Fruit fly (Drosophila melanogaster) whole organism, prepupa: ENCODE data around the gene CG2061.

Experiments
- CG10631 ChIP-seq: fragments of 200-800 bp; sonication (Bioruptor generic); optimal IDR thresholded peaks from 2 replicates; lab custom pipeline; 2016; ENCODE audit warnings: missing biosample characterization, missing genetic modification characterization
- CG11294 ChIP-seq: fragments of 200-800 bp; sonication (Bioruptor generic); IDR thresholded peaks from 2 replicates; pipeline ENCODE4 v1.3.6; 2022; ENCODE audit warnings: missing biosample characterization, missing genetic modification characterization
- CG11762 ChIP-seq: fragments of 200-800 bp; sonication (Bioruptor generic); optimal IDR thresholded peaks from 3 replicates; lab custom pipeline; 2016; ENCODE audit warnings: missing biosample characterization, missing genetic modification characterization; ENCODE audit not compliant: insufficient read depth
- CG15336 ChIP-seq: fragments of 200-800 bp; sonication (Bioruptor generic); IDR thresholded peaks from 2 replicates; pipeline ENCODE4 v1.3.6; 2022; ENCODE audit warnings: missing biosample characterization, missing genetic modification characterization
- CG16779 ChIP-seq: fragments of 200-800 bp; sonication (Bioruptor generic); optimal IDR thresholded peaks from 3 replicates; lab custom pipeline; 2017; ENCODE audit warnings: missing biosample characterization, mild to moderate bottlenecking, missing genetic modification characterization
- CG31627 ChIP-seq: fragments of 200-800 bp; sonication (Bioruptor generic); optimal IDR thresholded peaks from 3 replicates; lab custom pipeline; 2016; ENCODE audit warnings: missing biosample characterization, missing genetic modification characterization
- CG32006 ChIP-seq: fragments of 200-800 bp; sonication (Bioruptor generic); optimal IDR thresholded peaks from 3 replicates; lab custom pipeline; 2017; ENCODE audit warnings: missing biosample characterization, mild to moderate bottlenecking, missing genetic modification characterization
- CG34406 ChIP-seq: fragments of 200-800 bp; sonication (Bioruptor generic); optimal IDR thresholded peaks from 3 replicates; lab custom pipeline; 2016; ENCODE audit warnings: missing biosample characterization, missing genetic modification characterization
- CG3919 ChIP-seq: fragments of 200-800 bp; sonication (Bioruptor generic); optimal IDR thresholded peaks from 3 replicates; lab custom pipeline; 2016; ENCODE audit warnings: missing biosample characterization, missing genetic modification characterization
- CG4318 ChIP-seq: fragments of 200-800 bp; sonication (Bioruptor generic); optimal IDR thresholded peaks from 3 replicates; lab custom pipeline; 2017; ENCODE audit warnings: missing biosample characterization, mild to moderate bottlenecking, missing genetic modification characterization
- CG6792 ChIP-seq: fragments of 200-800 bp; sonication (Bioruptor generic); optimal IDR thresholded peaks from 3 replicates; lab custom pipeline; 2016; ENCODE audit warnings: missing biosample characterization, missing genetic modification characterization
- CG6808 ChIP-seq: fragments of 200-800 bp; sonication (Bioruptor generic); optimal IDR thresholded peaks from 3 replicates; lab custom pipeline; 2017; ENCODE audit warnings: missing biosample characterization, missing genetic modification characterization, mild to moderate bottlenecking, moderate library complexity, missing genetic modification reagents
- CG6854 ChIP-seq: fragments of 200-800 bp; sonication (Bioruptor generic); optimal IDR thresholded peaks from 2 replicates; lab custom pipeline; 2017; ENCODE audit warnings: missing biosample characterization, mild to moderate bottlenecking, missing genetic modification characterization
- CG7368 ChIP-seq: fragments of 200-800 bp; sonication (Bioruptor generic); optimal IDR thresholded peaks from 3 replicates; lab custom pipeline; 2016; ENCODE audit warnings: missing biosample characterization, missing genetic modification characterization
- CG8119 ChIP-seq: fragments of 200-800 bp; sonication (Bioruptor generic); IDR thresholded peaks from 3 replicates; pipeline ENCODE4 v1.3.6; 2022; ENCODE audit warnings: missing biosample characterization, missing genetic modification characterization
- Eip75B ChIP-seq: fragments of 200-800 bp; sonication (Bioruptor generic); optimal IDR thresholded peaks from 3 replicates; lab custom pipeline; 2016; ENCODE audit warnings: missing biosample characterization, missing genetic modification characterization
- Eip78C ChIP-seq: fragments of 200-800 bp; sonication (Bioruptor generic); peaks from one replicate; lab custom pipeline; 2016; ENCODE audit warnings: missing biosample characterization, missing genetic modification characterization
- Eip93F ChIP-seq: fragments of 200-800 bp; sonication (Bioruptor generic); optimal IDR thresholded peaks from 2 replicates; lab custom pipeline; 2016; ENCODE audit warnings: missing biosample characterization, mild to moderate bottlenecking, missing genetic modification characterization
- Gug ChIP-seq: fragments of 200-800 bp; sonication (Bioruptor generic); IDR thresholded peaks from 2 replicates; pipeline ENCODE4 v1.3.6; 2022; ENCODE audit warnings: missing biosample characterization, missing genetic modification characterization
- Hr38 ChIP-seq: sonication (Bioruptor generic); optimal IDR thresholded peaks from 2 replicates; lab custom pipeline; 2016; ENCODE audit warnings: missing biosample characterization, missing genetic modification characterization
- Hr39 ChIP-seq: fragments of 200-800 bp; sonication (Bioruptor generic); optimal IDR thresholded peaks from 2 replicates; lab custom pipeline; 2016; ENCODE audit warnings: missing biosample characterization, missing genetic modification characterization
- Lpt ChIP-seq: fragments of 200-800 bp; sonication (Bioruptor generic); optimal IDR thresholded peaks from 3 replicates; lab custom pipeline; 2016; ENCODE audit warnings: missing biosample characterization, missing genetic modification characterization
- Met ChIP-seq: fragments of 200-800 bp; sonication (Bioruptor generic); optimal IDR thresholded peaks from 3 replicates; lab custom pipeline; 2016; ENCODE audit warnings: missing biosample characterization, missing genetic modification characterization
- OdsH ChIP-seq: fragments of 200-800 bp; sonication (Bioruptor generic); optimal IDR thresholded peaks from 3 replicates; lab custom pipeline; 2016; ENCODE audit warnings: missing biosample characterization, missing genetic modification characterization
- Sox14 ChIP-seq: fragments of 200-800 bp; sonication (Bioruptor generic); optimal IDR thresholded peaks from 3 replicates; lab custom pipeline; 2016; ENCODE audit warnings: missing biosample characterization, missing genetic modification characterization
- achi ChIP-seq: fragments of 200-800 bp; sonication (Bioruptor generic); optimal IDR thresholded peaks from 3 replicates; lab custom pipeline; 2016; ENCODE audit warnings: missing biosample characterization, missing genetic modification characterization
- acj6 ChIP-seq: fragments of 200-800 bp; sonication (Bioruptor generic); optimal IDR thresholded peaks from 3 replicates; lab custom pipeline; 2016; ENCODE audit warnings: missing biosample characterization, missing genetic modification characterization
- dac ChIP-seq: fragments of 200-800 bp; sonication (Bioruptor generic); optimal IDR thresholded peaks from 2 replicates; lab custom pipeline; 2017; ENCODE audit warnings: missing biosample characterization, mild to moderate bottlenecking, missing genetic modification characterization
- dsx ChIP-seq: fragments of 200-800 bp; optimal IDR thresholded peaks from 3 replicates; lab custom pipeline; 2019; ENCODE audit warnings: missing biosample characterization, mild to moderate bottlenecking, missing genetic modification characterization, moderate library complexity; ENCODE audit not compliant: poor library complexity, severe bottlenecking
- eg ChIP-seq: fragments of 200-800 bp; sonication (Bioruptor generic); IDR thresholded peaks from 3 replicates; pipeline ENCODE4 v1.3.6; 2022; ENCODE audit warnings: missing biosample characterization, missing genetic modification characterization
- fkh ChIP-seq: fragments of 200-800 bp; sonication (Bioruptor generic); optimal IDR thresholded peaks from 3 replicates; lab custom pipeline; 2017; ENCODE audit warnings: missing biosample characterization, mild to moderate bottlenecking, missing genetic modification characterization, moderate library complexity
- lz ChIP-seq: fragments of 200-800 bp; sonication (Bioruptor generic); optimal IDR thresholded peaks from 3 replicates; lab custom pipeline; 2016; ENCODE audit warnings: missing biosample characterization, missing genetic modification characterization
- net ChIP-seq: fragments of 200-800 bp; sonication (Bioruptor generic); optimal IDR thresholded peaks from 3 replicates; lab custom pipeline; 2016; ENCODE audit warnings: missing biosample characterization, missing genetic modification characterization
- pdm3 ChIP-seq: fragments of 200-800 bp; sonication (Bioruptor generic); optimal IDR thresholded peaks from 3 replicates; lab custom pipeline; 2016; ENCODE audit warnings: missing biosample characterization, missing genetic modification characterization
- salr ChIP-seq, 2 experiments: fragments of 200-800 bp; sonication (Bioruptor generic); optimal IDR thresholded peaks; 3 replicates each; lab custom pipeline; 2016 to 2018; ENCODE audit warnings: missing biosample characterization in 2 of 2, missing genetic modification characterization in 2 of 2, mild to moderate bottlenecking in 1 of 2
- spab ChIP-seq: fragments of 200-800 bp; sonication (Bioruptor generic); optimal IDR thresholded peaks from 2 replicates; lab custom pipeline; 2017; ENCODE audit warnings: missing biosample characterization, mild to moderate bottlenecking, missing genetic modification characterization, missing genetic modification reagents
- ss ChIP-seq, 2 experiments: fragments of 200-800 bp; sonication (Bioruptor generic); optimal IDR thresholded peaks; 2 replicates in 1 of 2; 3 replicates in 1 of 2; lab custom pipeline; 2017 to 2018; ENCODE audit warnings: mild to moderate bottlenecking in 2 of 2, missing biosample characterization in 2 of 2, missing genetic modification characterization in 2 of 2, moderate library complexity in 1 of 2
- svp ChIP-seq: fragments of 200-800 bp; sonication (Bioruptor generic); peaks from one replicate; lab custom pipeline; 2016; ENCODE audit warnings: missing biosample characterization, missing genetic modification characterization
- topi ChIP-seq: fragments of 200-800 bp; sonication (Bioruptor generic); optimal IDR thresholded peaks from 3 replicates; lab custom pipeline; 2016; ENCODE audit warnings: missing biosample characterization, missing genetic modification characterization
- vri ChIP-seq: fragments of 200-800 bp; sonication (Bioruptor generic); optimal IDR thresholded peaks from 3 replicates; lab custom pipeline; 2016; ENCODE audit warnings: missing biosample characterization, mild to moderate bottlenecking, missing genetic modification characterization

CG2061 gene

dm6 chrX:11092201-11092600 is at the start of gene CG2061:
Gene CG2061 (plus strand): TSS chrX:11092492.
- TF ChIP-seq vri (GFP tag; lab: Kevin White, UChicago) (no peak), Hr39 (GFP tag; lab: Kevin White, UChicago) (no peak), pdm3 (GFP tag; lab: Kevin White, UChicago) (no peak), acj6 (GFP tag; lab: Kevin White, UChicago) (no peak), CG3919 (GFP tag; lab: Kevin White, UChicago) (no peak), CG6854 (GFP tag; lab: Kevin White, UChicago) (no peak), CG32006 (no peak), dac (GFP tag; lab: Kevin White, UChicago) (no peak), achi (GFP tag; lab: Kevin White, UChicago) (no peak), CG7368 (GFP tag; lab: Kevin White, UChicago) (no peak), svp (no peak), CG6792 (GFP tag; lab: Kevin White, UChicago) (no peak), CG15336 (GFP tag; lab: Robert Waterston, UW) (no peak), CG10631 (GFP tag; lab: Kevin White, UChicago) (no peak)

- TF ChIP-seq net (GFP tag; lab: Kevin White, UChicago) = no peak
- no peak for TF ChIP-seq svp
- TF ChIP-seq CG6792 (GFP tag; lab: Kevin White, UChicago) = no peak
- no peak for TF ChIP-seq lz (GFP tag; lab: Kevin White, UChicago)
- TF ChIP-seq Lpt (GFP tag; lab: Kevin White, UChicago) = no peak
- no peak for TF ChIP-seq Gug (GFP tag; lab: Robert Waterston, UW)
- no peak for TF ChIP-seq ss (GFP tag; optimal IDR thresholded peaks at IDR 0.05; lab: Kevin White, UChicago)
- no peak for TF ChIP-seq Sox14 (GFP tag; lab: Kevin White, UChicago)
- no peak for TF ChIP-seq CG3919 (GFP tag; lab: Kevin White, UChicago)
- TF ChIP-seq eg (GFP tag; lab: Robert Waterston, UW) = no peak
- TF ChIP-seq Eip93F (GFP tag; lab: Kevin White, UChicago) = no peak
Measured at dm6 chrX:11044456-11044855, 47.8 kb upstream of the CG2061 start, which contains the start of gene SmydA-4. Gene SmydA-4 (plus strand): TSS chrX:11044756.

dm6 chrX:11053456-11053855 is 38.8 kb upstream of the CG2061 start, which contains the start of gene CG1552:
Gene CG1552 (minus strand): TSS chrX:11053556.
- no peak for TF ChIP-seq Hr39 (GFP tag; lab: Kevin White, UChicago)
- no peak for TF ChIP-seq net (GFP tag; lab: Kevin White, UChicago)
- TF ChIP-seq CG10631 (GFP tag; lab: Kevin White, UChicago) = no peak
- no peak for TF ChIP-seq CG34406 (GFP tag; lab: Kevin White, UChicago)
- TF ChIP-seq Sox14 (GFP tag; lab: Kevin White, UChicago) = no peak
- TF ChIP-seq Eip78C (GFP tag; lab: Kevin White, UChicago) = no peak
- no peak for TF ChIP-seq lz (GFP tag; lab: Kevin White, UChicago)
- TF ChIP-seq CG31627 (GFP tag; lab: Kevin White, UChicago) = no peak
- no peak for TF ChIP-seq CG32006
- TF ChIP-seq CG11294 (GFP tag; lab: Robert Waterston, UW) = no peak
- no peak for TF ChIP-seq fkh
- TF ChIP-seq topi (GFP tag; lab: Kevin White, UChicago) = no peak
- TF ChIP-seq eg (GFP tag; lab: Robert Waterston, UW) = no peak
- TF ChIP-seq CG16779 (tag; lab: Kevin White, UChicago) = no peak
- TF ChIP-seq CG7368 (GFP tag; lab: Kevin White, UChicago) = no peak
- TF ChIP-seq OdsH = no peak
- TF ChIP-seq Eip93F (GFP tag; lab: Kevin White, UChicago) = no peak
- no peak for TF ChIP-seq ss (GFP tag; optimal IDR thresholded peaks at IDR 0.05; lab: Kevin White, UChicago)

dm6 chrX:11059519-11059918 is 32.8 kb upstream of the CG2061 start, which contains the start of gene CG1545:
Gene CG1545 (minus strand): TSS chrX:11059619.
- TF ChIP-seq Met (GFP tag; lab: Kevin White, UChicago) (no peak), spab (GFP tag; lab: Kevin White, UChicago) (no peak), CG11762 (GFP tag; lab: Kevin White, UChicago) (no peak), eg (GFP tag; lab: Robert Waterston, UW) (no peak), ss (GFP tag; optimal IDR thresholded peaks at IDR 0.05; lab: Kevin White, UChicago) (no peak), Hr38 (GFP tag; lab: Kevin White, UChicago) (no peak), salr (GFP tag; optimal IDR thresholded peaks at IDR 0.05; lab: Kevin White, UChicago) (no peak), dsx (no peak), CG6808 (no peak), Eip78C (GFP tag; lab: Kevin White, UChicago) (no peak), pdm3 (GFP tag; lab: Kevin White, UChicago) (no peak), Eip75B (GFP tag; lab: Kevin White, UChicago) (no peak), CG4318 (GFP tag; lab: Kevin White, UChicago) (no peak), CG6854 (GFP tag; lab: Kevin White, UChicago) (no peak), CG8119 (GFP tag; lab: Robert Waterston, UW) (no peak), Lpt (GFP tag; lab: Kevin White, UChicago) (no peak)
